Worm (Caenorhabditis elegans): ENCODE data around the gene F31D5.6.

Gene F31D5.6

DNA sequence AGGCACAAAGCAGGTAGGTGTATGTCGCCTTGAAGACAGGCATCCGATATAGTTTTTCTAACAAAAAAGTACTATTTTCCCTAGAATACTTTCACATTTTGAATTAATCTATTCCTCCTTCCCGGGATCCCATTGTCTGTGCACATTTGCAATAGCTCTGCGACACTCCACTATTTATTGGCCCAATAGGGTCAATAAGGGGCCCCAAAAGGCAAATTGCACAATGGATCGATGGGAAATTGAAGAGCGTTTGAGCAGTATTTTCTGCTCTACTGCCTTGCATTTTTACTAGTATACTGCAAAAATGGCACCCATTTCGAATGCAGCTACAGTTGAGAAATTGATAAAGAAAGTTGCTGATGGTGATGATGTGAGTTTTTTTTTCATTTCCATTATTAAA is 27.1 kb upstream of the F31D5.6 start, which contains the start of gene R03H10.11:
Gene R03H10.11 (plus strand): TSS at position 301 of the 400 bp plus-strand sequence.
- TF ChIP-seq aly-1 (tag; optimal IDR thresholded peaks at IDR 0.05) (no peak), flt-1 (GFP tag; IDR thresholded peaks at IDR 0.05) (no peak), ets-7 (tag; optimal IDR thresholded peaks at IDR 0.05) (no peak), tbx-37 (GFP tag; conservative IDR thresholded peaks at IDR 0.05) (no peak), pes-1 (GFP tag; IDR thresholded peaks at IDR 0.05) (no peak), F13C5.2 (tag; optimal IDR thresholded peaks at IDR 0.05) (no peak), ceh-36 (tag; optimal IDR thresholded peaks at IDR 0.05) (no peak), hmbx-1 (tag; optimal IDR thresholded peaks at IDR 0.05) (no peak), ceh-13 (GFP tag; optimal IDR thresholded peaks at IDR 0.05) (no peak), ama-1 (optimal IDR thresholded peaks at IDR 0.05) (no peak), B0310.2 (tag; optimal IDR thresholded peaks at IDR 0.05) (no peak), tbx-11 (GFP tag; IDR thresholded peaks at IDR 0.05) (no peak)

DNA sequence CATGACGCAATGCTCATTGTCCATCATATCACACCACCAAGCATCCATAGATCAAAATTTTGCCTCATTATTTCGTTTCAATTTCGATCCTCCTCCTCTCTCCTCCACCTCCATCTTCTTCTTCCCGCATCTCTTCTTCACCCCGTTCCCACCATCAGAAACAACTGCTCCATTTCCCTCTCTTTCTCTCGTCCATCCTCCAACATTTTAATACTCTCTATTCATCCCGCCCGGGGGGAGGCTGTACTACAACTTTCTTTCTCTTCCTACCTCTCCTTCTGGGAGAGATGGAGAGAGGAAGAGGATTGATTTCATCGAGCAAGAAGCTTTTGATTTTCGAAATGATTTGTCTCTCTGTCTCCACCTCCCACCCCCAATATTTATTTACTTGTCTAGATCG is 25.5 kb upstream of the F31D5.6 start:
- TF ChIP-seq flt-1 (GFP tag; IDR thresholded peaks at IDR 0.05): no peak
- no peak for TF ChIP-seq tbx-37 (GFP tag; conservative IDR thresholded peaks at IDR 0.05)
- TF ChIP-seq ceh-13 (GFP tag; optimal IDR thresholded peaks at IDR 0.05): no peak
- no peak for TF ChIP-seq B0310.2 (tag; optimal IDR thresholded peaks at IDR 0.05)
- no peak for TF ChIP-seq pes-1 (GFP tag; IDR thresholded peaks at IDR 0.05)
- TF ChIP-seq sea-1 (GFP tag; conservative IDR thresholded peaks at IDR 0.05): no peak
- TF ChIP-seq hnd-1 (tag; optimal IDR thresholded peaks at IDR 0.05): no peak
- TF ChIP-seq ceh-36 (tag; optimal IDR thresholded peaks at IDR 0.05): no peak

DNA sequence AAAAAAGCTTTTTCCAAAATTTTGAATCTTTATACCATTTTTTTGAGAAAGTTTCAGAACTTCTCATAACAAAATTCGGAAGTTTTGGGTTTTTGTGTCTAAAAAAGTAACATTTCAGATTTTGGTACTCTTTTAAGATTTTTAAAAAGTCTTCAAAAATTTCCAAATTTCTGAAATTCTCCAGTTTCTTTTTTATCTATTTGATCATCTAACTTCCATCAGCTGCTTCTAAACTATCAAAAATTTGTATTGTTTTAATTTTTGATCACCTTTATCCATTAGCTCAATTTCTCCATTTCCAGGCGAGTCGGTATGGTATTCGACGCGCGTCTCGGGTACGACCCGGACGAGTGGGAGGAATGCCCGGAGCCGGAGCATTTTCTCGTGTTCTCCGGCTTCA is 23.1 kb upstream of the F31D5.6 start, which contains the start of gene cpna-1:
Gene cpna-1 (plus strand): TSS at position 301 of the 400 bp plus-strand sequence.
- no peak for TF ChIP-seq tra-4 (tag; optimal IDR thresholded peaks at IDR 0.05)
- TF ChIP-seq hmbx-1 (tag; optimal IDR thresholded peaks at IDR 0.05): no peak
- no peak for TF ChIP-seq ets-7 (tag; optimal IDR thresholded peaks at IDR 0.05)

DNA sequence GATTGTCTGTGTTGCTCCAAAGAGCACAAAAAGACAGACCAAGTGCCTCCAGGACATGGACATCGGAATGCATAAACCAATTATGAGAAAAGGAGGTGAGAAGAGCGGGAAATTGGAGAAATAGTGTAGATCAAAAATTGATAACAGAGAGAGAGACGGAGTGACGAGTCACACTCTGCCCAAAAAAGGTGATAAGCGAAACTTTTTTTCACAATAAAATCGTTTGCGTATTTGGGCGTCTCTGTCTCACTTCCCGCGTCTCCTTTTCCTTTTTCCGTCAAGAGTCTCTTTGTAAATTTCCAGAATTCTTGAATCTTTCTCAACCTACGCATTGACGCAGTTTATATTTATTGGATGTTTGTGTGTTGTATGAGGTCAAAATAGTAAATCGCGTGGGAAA is 15.4 kb upstream of the F31D5.6 start, which contains the start of gene mth-2:
Gene mth-2 (minus strand): TSS at position 188 of the 400 bp plus-strand sequence.
- TF ChIP-seq ama-1 (optimal IDR thresholded peaks at IDR 0.05): no peak
- no peak for TF ChIP-seq hmg-4 (GFP tag; optimal IDR thresholded peaks at IDR 0.05)
- TF ChIP-seq hnd-1 (tag; optimal IDR thresholded peaks at IDR 0.05): no peak
- no peak for TF ChIP-seq pes-1 (GFP tag; IDR thresholded peaks at IDR 0.05)
- no peak for TF ChIP-seq B0310.2 (tag; optimal IDR thresholded peaks at IDR 0.05)
- no peak for TF ChIP-seq tbx-37 (GFP tag; conservative IDR thresholded peaks at IDR 0.05)

DNA sequence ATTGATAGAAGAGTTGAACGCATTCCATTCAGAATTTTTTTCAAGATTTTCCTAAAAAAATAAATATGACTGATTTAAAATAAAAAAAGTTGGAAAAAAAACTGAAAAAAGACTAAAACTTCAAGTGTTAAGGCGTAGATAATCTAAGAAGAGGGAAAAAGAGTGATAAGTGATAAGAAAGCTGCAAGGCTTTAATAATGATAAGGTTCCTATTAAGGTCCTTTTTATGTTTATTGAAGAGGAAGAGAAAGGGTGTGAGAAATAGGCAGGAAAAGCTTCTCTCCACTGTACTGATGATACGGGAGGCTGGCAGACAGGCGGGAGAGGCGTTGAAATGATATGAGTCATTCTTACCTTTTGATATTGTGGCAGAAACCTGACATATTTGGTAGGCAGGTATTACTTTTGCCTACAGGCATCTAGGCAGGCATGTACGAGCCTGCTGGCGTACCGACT is 5.7 kb upstream of the F31D5.6 start, which contains the start of gene mth-1:
Gene mth-1 (minus strand): TSS at position 51 of the 456 bp plus-strand sequence.
- TF ChIP-seq tbx-37 (GFP tag; conservative IDR thresholded peaks at IDR 0.05) (no peak), tbx-11 (GFP tag; IDR thresholded peaks at IDR 0.05) (no peak), B0310.2 (tag; optimal IDR thresholded peaks at IDR 0.05) (no peak), flt-1 (GFP tag; IDR thresholded peaks at IDR 0.05) (no peak), hmg-4 (GFP tag; optimal IDR thresholded peaks at IDR 0.05) (no peak), hmbx-1 (tag; optimal IDR thresholded peaks at IDR 0.05) (no peak), hnd-1 (tag; optimal IDR thresholded peaks at IDR 0.05) (no peak), aly-1 (tag; optimal IDR thresholded peaks at IDR 0.05) (no peak), pes-1 (GFP tag; IDR thresholded peaks at IDR 0.05) (no peak), sea-1 (GFP tag; conservative IDR thresholded peaks at IDR 0.05) (no peak), ets-7 (tag; optimal IDR thresholded peaks at IDR 0.05) (no peak), tra-4 (tag; optimal IDR thresholded peaks at IDR 0.05) (no peak), ceh-13 (GFP tag; optimal IDR thresholded peaks at IDR 0.05) (no peak), ama-1 (optimal IDR thresholded peaks at IDR 0.05) (no peak), ceh-36 (tag; optimal IDR thresholded peaks at IDR 0.05) (no peak)

DNA sequence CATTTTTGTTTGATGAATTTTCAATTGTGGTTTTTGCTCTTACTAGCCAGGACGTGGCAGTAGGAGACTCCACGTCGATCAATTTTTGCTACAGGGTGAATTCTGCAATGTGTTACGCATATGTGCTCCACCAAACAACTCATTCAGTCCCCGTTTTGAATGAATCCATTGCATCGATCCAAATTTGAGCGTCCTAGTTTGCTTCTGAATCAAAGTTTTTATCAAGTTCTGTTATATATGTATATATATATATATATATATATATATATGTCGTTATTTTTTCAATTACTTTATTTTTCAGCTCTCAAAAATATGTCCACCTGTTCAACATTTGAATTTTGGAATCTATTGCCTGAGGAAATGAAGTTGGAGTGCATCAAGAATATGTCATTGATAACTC is 1.6 kb downstream of the F31D5.6 start, which contains the start of gene F31D5.7:
Gene F31D5.7 (plus strand): TSS at position 301 of the 400 bp plus-strand sequence.
- no peak for TF ChIP-seq flt-1 (GFP tag; IDR thresholded peaks at IDR 0.05)
- TF ChIP-seq aly-1 (tag; optimal IDR thresholded peaks at IDR 0.05): no peak
- no peak for TF ChIP-seq hmg-4 (GFP tag; optimal IDR thresholded peaks at IDR 0.05)
- no peak for TF ChIP-seq F13C5.2 (tag; optimal IDR thresholded peaks at IDR 0.05)
- no peak for TF ChIP-seq tra-4 (tag; optimal IDR thresholded peaks at IDR 0.05)
- no peak for TF ChIP-seq sea-1 (GFP tag; conservative IDR thresholded peaks at IDR 0.05)
- TF ChIP-seq B0310.2 (tag; optimal IDR thresholded peaks at IDR 0.05): no peak
- TF ChIP-seq hnd-1 (tag; optimal IDR thresholded peaks at IDR 0.05): no peak
- no peak for TF ChIP-seq tbx-37 (GFP tag; conservative IDR thresholded peaks at IDR 0.05)
- TF ChIP-seq tbx-11 (GFP tag; IDR thresholded peaks at IDR 0.05): no peak
- no peak for TF ChIP-seq hmbx-1 (tag; optimal IDR thresholded peaks at IDR 0.05)
- no peak for TF ChIP-seq scrt-1 (GFP tag; IDR thresholded peaks at IDR 0.05)
- no peak for TF ChIP-seq ceh-13 (GFP tag; optimal IDR thresholded peaks at IDR 0.05)
- no peak for TF ChIP-seq pes-1 (GFP tag; IDR thresholded peaks at IDR 0.05)
- TF ChIP-seq ama-1 (optimal IDR thresholded peaks at IDR 0.05): no peak
- no peak for TF ChIP-seq ceh-36 (tag; optimal IDR thresholded peaks at IDR 0.05)
- no peak for TF ChIP-seq ets-7 (tag; optimal IDR thresholded peaks at IDR 0.05)

DNA sequence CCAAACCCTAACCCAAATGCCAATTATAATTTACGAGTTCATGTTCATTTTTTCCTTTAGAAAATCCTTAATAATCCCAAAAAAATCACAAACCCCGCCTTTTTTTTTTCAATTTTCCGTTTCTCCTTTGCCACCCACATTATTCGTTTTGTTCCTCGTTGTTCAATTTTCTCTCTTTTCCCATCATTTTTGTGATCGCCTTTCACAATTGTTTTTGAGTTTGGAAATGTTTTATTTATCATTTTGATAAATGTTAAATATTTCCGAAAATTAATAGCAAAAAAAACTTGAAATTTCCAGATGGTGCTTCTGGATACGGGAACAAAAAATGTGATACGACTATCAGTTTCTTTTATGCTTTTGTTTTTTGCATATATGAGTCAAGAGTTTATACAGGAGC is 5.8 kb downstream of the F31D5.6 start, which contains the start of gene F31D5.2:
Gene F31D5.2 (plus strand): TSS at position 301 of the 400 bp plus-strand sequence.
- TF ChIP-seq ceh-36 (tag; optimal IDR thresholded peaks at IDR 0.05) (no peak), ceh-13 (GFP tag; optimal IDR thresholded peaks at IDR 0.05) (no peak), tbx-11 (GFP tag; IDR thresholded peaks at IDR 0.05) (no peak), ets-7 (tag; optimal IDR thresholded peaks at IDR 0.05) (no peak), aly-1 (tag; optimal IDR thresholded peaks at IDR 0.05) (no peak), pes-1 (GFP tag; IDR thresholded peaks at IDR 0.05) (no peak), ama-1 (optimal IDR thresholded peaks at IDR 0.05) (no peak), flt-1 (GFP tag; IDR thresholded peaks at IDR 0.05) (no peak), sea-1 (GFP tag; conservative IDR thresholded peaks at IDR 0.05) (no peak), hmg-4 (GFP tag; optimal IDR thresholded peaks at IDR 0.05) (no peak), hmbx-1 (tag; optimal IDR thresholded peaks at IDR 0.05) (no peak), tbx-37 (GFP tag; conservative IDR thresholded peaks at IDR 0.05) (no peak), hnd-1 (tag; optimal IDR thresholded peaks at IDR 0.05) (no peak), tra-4 (tag; optimal IDR thresholded peaks at IDR 0.05) (no peak), B0310.2 (tag; optimal IDR thresholded peaks at IDR 0.05) (no peak), scrt-1 (GFP tag; IDR thresholded peaks at IDR 0.05) (no peak), F13C5.2 (tag; optimal IDR thresholded peaks at IDR 0.05) (no peak)
